Worm (Caenorhabditis elegans) whole organism, L4 larva: ENCODE results near the gene math-7.

ENCODE experiments used
- F10B5.3 ChIP-seq: sonication (generic microtip); optimal IDR thresholded peaks from 2 replicates; lab custom pipeline; 2016; ENCODE audit warnings: mild to moderate bottlenecking, missing genetic modification characterization, missing compliant biosample characterization
- ama-1 ChIP-seq: fragments of 150-350 bp; optimal IDR thresholded peaks from 2 replicates; lab custom pipeline; 2014; ENCODE audit warnings: inconsistent platforms, mixed read lengths
- ceh-32 ChIP-seq: sonication (generic microtip); optimal IDR thresholded peaks from 2 replicates; lab custom pipeline; 2016; ENCODE audit warnings: mild to moderate bottlenecking, missing genetic modification characterization, missing compliant biosample characterization; ENCODE audit not compliant: poor library complexity
- ceh-62 ChIP-seq: sonication (generic microtip); optimal IDR thresholded peaks from 2 replicates; lab custom pipeline; 2017; ENCODE audit warnings: missing biosample characterization, missing genetic modification characterization
- ces-1 ChIP-seq: fragments of 150-350 bp; sonication (generic microtip); optimal IDR thresholded peaks from 4 replicates; lab custom pipeline; 2014; ENCODE audit warnings: missing biosample characterization, missing genetic modification reagents, missing genetic modification characterization
- daf-12 ChIP-seq: fragments of 150-350 bp; optimal IDR thresholded peaks from 2 replicates; lab custom pipeline; 2014; ENCODE audit warnings: missing biosample characterization, missing genetic modification reagents, missing genetic modification characterization
- dmd-9 ChIP-seq: fragments of 200-800 bp; sonication (Bioruptor generic); IDR thresholded peaks from 2 replicates; pipeline ENCODE4 v1.3.6; 2022; ENCODE audit warnings: missing genetic modification reagents, missing genetic modification characterization, missing compliant biosample characterization
- dpl-1 ChIP-seq: fragments of 150-350 bp; optimal IDR thresholded peaks from 2 replicates; lab custom pipeline; 2014; ENCODE audit warnings: missing biosample characterization, missing genetic modification reagents, missing genetic modification characterization
- dve-1 ChIP-seq: sonication (generic microtip); optimal IDR thresholded peaks from 2 replicates; lab custom pipeline; 2017; ENCODE audit warnings: antibody characterized with exemption, mild to moderate bottlenecking, missing genetic modification characterization, missing compliant biosample characterization; ENCODE audit not compliant: insufficient read depth
- egl-27 ChIP-seq: sonication (generic microtip); optimal IDR thresholded peaks from 3 replicates; lab custom pipeline; 2017; ENCODE audit warnings: missing biosample characterization, missing genetic modification reagents, missing genetic modification characterization
- hif-1 ChIP-seq, 2 experiments: sonication (generic microtip); optimal IDR thresholded peaks; 2 replicates each; lab custom pipeline; 2016 to 2017; ENCODE audit warnings: missing compliant biosample characterization in 2 of 2, missing genetic modification characterization in 2 of 2, missing genetic modification reagents in 2 of 2, missing genotype in 2 of 2, mild to moderate bottlenecking in 1 of 2
- hlh-11 ChIP-seq: fragments of 200-800 bp; sonication (Bioruptor generic); optimal IDR thresholded peaks from 2 replicates; lab custom pipeline; 2018; ENCODE audit warnings: mild to moderate bottlenecking, missing genetic modification characterization, missing compliant biosample characterization
- hmg-1.1 ChIP-seq: fragments of 200-800 bp; sonication (Bioruptor generic); IDR thresholded peaks from 2 replicates; pipeline ENCODE4 v1.3.6; 2022; ENCODE audit warnings: missing genetic modification reagents, missing genetic modification characterization, missing compliant biosample characterization
- lin-15B ChIP-seq: fragments of 150-350 bp; sonication (generic microtip); optimal IDR thresholded peaks from 3 replicates; lab custom pipeline; 2014; ENCODE audit warnings: missing biosample characterization, missing genetic modification characterization
- lin-38 ChIP-seq: fragments of 200-800 bp; sonication (Bioruptor generic); IDR thresholded peaks from 2 replicates; pipeline ENCODE4 v1.3.6; 2022; ENCODE audit warnings: missing genetic modification reagents, missing genetic modification characterization, missing compliant biosample characterization
- lir-3 ChIP-seq: sonication (generic microtip); optimal IDR thresholded peaks from 2 replicates; lab custom pipeline; 2016; ENCODE audit warnings: mild to moderate bottlenecking, missing genetic modification characterization, missing compliant biosample characterization
- lsy-2 ChIP-seq, 2 experiments: fragments of 150-350 bp in 1 of 2; sonication (generic microtip) in 1 of 2; optimal IDR thresholded peaks; 2 replicates each; lab custom pipeline; 2014 to 2017; ENCODE audit warnings: missing biosample characterization in 2 of 2, missing genetic modification characterization in 2 of 2
- madf-9 ChIP-seq: fragments of 200-800 bp; sonication (Bioruptor generic); conservative IDR thresholded peaks from 2 replicates; pipeline ENCODE4 v1.3.6; 2022; ENCODE audit warnings: missing genetic modification reagents, missing genetic modification characterization, missing compliant biosample characterization
- mdt-29 ChIP-seq: fragments of 200-800 bp; sonication (Bioruptor generic); IDR thresholded peaks from 2 replicates; pipeline ENCODE4 v1.3.6; 2022; ENCODE audit warnings: missing genetic modification reagents, missing genetic modification characterization, missing compliant biosample characterization
- mxl-2 ChIP-seq: fragments of 200-800 bp; sonication (Bioruptor generic); conservative IDR thresholded peaks from 2 replicates; pipeline ENCODE4 v1.3.6; 2022; ENCODE audit warnings: missing genetic modification reagents, missing genetic modification characterization, missing compliant biosample characterization
- mxl-3 ChIP-seq: fragments of 200-800 bp; sonication (Bioruptor generic); optimal IDR thresholded peaks from 2 replicates; lab custom pipeline; 2018; ENCODE audit warnings: mild to moderate bottlenecking, missing genetic modification characterization, missing compliant biosample characterization
- nhr-10 ChIP-seq: fragments of 150-350 bp; optimal IDR thresholded peaks from 2 replicates; lab custom pipeline; 2014; ENCODE audit warnings: missing biosample characterization, missing genetic modification characterization
- nhr-102 ChIP-seq: sonication (generic microtip); optimal IDR thresholded peaks from 2 replicates; lab custom pipeline; 2016; ENCODE audit warnings: mild to moderate bottlenecking, missing genetic modification characterization, moderate library complexity, missing compliant biosample characterization
- nhr-41 ChIP-seq: fragments of 200-800 bp; sonication (Bioruptor generic); IDR thresholded peaks from 2 replicates; pipeline ENCODE4 v1.3.6; 2022; ENCODE audit warnings: missing genetic modification reagents, missing genetic modification characterization, missing compliant biosample characterization
- nhr-6 ChIP-seq: fragments of 150-350 bp; optimal IDR thresholded peaks from 2 replicates; lab custom pipeline; 2014; ENCODE audit warnings: missing biosample characterization, missing genetic modification characterization
- pha-4 ChIP-seq, 2 experiments: fragments of 150-350 bp in 1 of 2; fragments of 200-800 bp in 1 of 2; sonication (Bioruptor generic) in 1 of 2; IDR thresholded peaks in 1 of 2; optimal IDR thresholded peaks in 1 of 2; 2 replicates each; pipeline versions ENCODE4 v1.3.6 to Lab custom; 2014 to 2022; ENCODE audit warnings: missing genetic modification characterization in 2 of 2, missing genetic modification reagents in 2 of 2, missing biosample characterization in 1 of 2, missing compliant biosample characterization in 1 of 2
- php-3 ChIP-seq: fragments of 200-800 bp; sonication (Bioruptor generic); IDR thresholded peaks from 2 replicates; pipeline ENCODE4 v1.3.6; 2022; ENCODE audit warnings: missing genetic modification reagents, missing genetic modification characterization, missing compliant biosample characterization
- rbr-2 ChIP-seq: sonication (generic microtip); optimal IDR thresholded peaks from 2 replicates; lab custom pipeline; 2016; ENCODE audit warnings: missing genotype, missing genetic modification characterization, missing compliant biosample characterization
- saeg-2 ChIP-seq: fragments of 200-800 bp; sonication (Bioruptor generic); IDR thresholded peaks from 2 replicates; pipeline ENCODE4 v1.3.6; 2022; ENCODE audit warnings: missing genetic modification reagents, missing genetic modification characterization, missing compliant biosample characterization
- set-16 ChIP-seq: fragments of 200-800 bp; sonication (Bioruptor generic); IDR thresholded peaks from 2 replicates; pipeline ENCODE4 v1.3.6; 2022; ENCODE audit warnings: missing genetic modification reagents, missing genetic modification characterization, missing compliant biosample characterization
- snpc-1.2 ChIP-seq: fragments of 200-800 bp; sonication (Bioruptor generic); IDR thresholded peaks from 2 replicates; pipeline ENCODE4 v1.3.6; 2022; ENCODE audit warnings: missing genetic modification reagents, missing genetic modification characterization, missing compliant biosample characterization
- snpc-4 ChIP-seq: fragments of 150-350 bp; optimal IDR thresholded peaks from 2 replicates; lab custom pipeline; 2014; ENCODE audit warnings: missing biosample characterization, missing genetic modification characterization
- spr-3 ChIP-seq: fragments of 200-800 bp; sonication (Bioruptor generic); optimal IDR thresholded peaks from 2 replicates; lab custom pipeline; 2018; ENCODE audit warnings: mild to moderate bottlenecking, missing genetic modification characterization, missing compliant biosample characterization
- tag-97 ChIP-seq: fragments of 200-800 bp; sonication (Bioruptor generic); IDR thresholded peaks from 2 replicates; pipeline ENCODE4 v1.3.6; 2022; ENCODE audit warnings: missing genetic modification characterization, missing compliant biosample characterization
- unc-130 ChIP-seq: sonication (generic microtip); optimal IDR thresholded peaks from 2 replicates; lab custom pipeline; 2016; ENCODE audit warnings: missing genetic modification reagents, missing genetic modification characterization, missing compliant biosample characterization
- unc-39 ChIP-seq: sonication (generic microtip); optimal IDR thresholded peaks from 2 replicates; lab custom pipeline; 2017; ENCODE audit warnings: missing biosample characterization, missing genetic modification characterization
- unc-62 ChIP-seq, 3 experiments: fragments of 150-350 bp in 1 of 3; sonication (generic microtip); optimal IDR thresholded peaks in 2 of 3; peaks in 1 of 3; 1 replicate in 1 of 3; 2 replicates in 2 of 3; lab custom pipeline; 2014 to 2017; ENCODE audit warnings: missing biosample characterization in 3 of 3, missing genetic modification characterization in 3 of 3, missing genetic modification reagents in 3 of 3, missing genotype in 1 of 3
- zag-1 ChIP-seq: fragments of 150-350 bp; optimal IDR thresholded peaks from 2 replicates; lab custom pipeline; 2014; ENCODE audit warnings: missing biosample characterization, missing genetic modification characterization
- zfp-2 ChIP-seq: sonication (generic microtip); optimal IDR thresholded peaks from 2 replicates; lab custom pipeline; 2016; ENCODE audit warnings: mild to moderate bottlenecking, missing genetic modification characterization, missing compliant biosample characterization
- zip-11 ChIP-seq: fragments of 200-800 bp; sonication (Bioruptor generic); IDR thresholded peaks from 2 replicates; pipeline ENCODE4 v1.3.6; 2022; ENCODE audit warnings: missing genetic modification characterization, missing compliant biosample characterization
- zip-2 ChIP-seq: fragments of 150-350 bp; optimal IDR thresholded peaks from 2 replicates; lab custom pipeline; 2014; ENCODE audit warnings: missing biosample characterization, missing genetic modification characterization

math-7 gene

DNA sequence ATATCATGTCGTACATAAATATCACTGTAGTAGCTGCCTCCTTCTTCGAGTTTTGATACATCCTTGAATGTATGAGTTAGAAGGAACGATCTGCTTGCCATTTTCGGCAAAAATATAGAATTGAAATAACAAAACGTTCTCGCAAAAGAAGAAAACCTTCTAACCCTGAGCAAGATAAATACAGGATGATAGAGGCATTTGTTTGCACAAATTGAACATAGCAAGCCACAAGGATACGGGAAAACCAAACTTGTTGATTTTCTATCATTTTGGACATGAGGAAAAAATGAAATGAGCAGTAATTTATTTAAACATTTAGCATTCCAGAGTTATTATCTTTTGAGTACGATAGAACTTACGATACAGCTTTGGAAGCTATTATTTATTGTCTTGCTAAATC is 2.8 kb upstream of the math-7 start, which contains the start of gene math-8:
math-8 (minus strand) TSS at position 101 of the 400 bp plus-strand sequence.
- TF ChIP-seq nhr-10 (tag; lab: Kevin White, UChicago) (no peak), lin-38 (GFP tag; lab: Robert Waterston, UW) (no peak), zip-11 (GFP tag; lab: Robert Waterston, UW) (no peak), hif-1 (tag; optimal IDR thresholded peaks at IDR 0.05; lab: Kevin White, UChicago) (no peak), ceh-32 (tag; lab: Kevin White, UChicago) (no peak), ceh-62 (tag; lab: Kevin White, UChicago) (no peak), lin-15B (no peak), dmd-9 (no peak), daf-12 (no peak), snpc-4 (no peak)

DNA sequence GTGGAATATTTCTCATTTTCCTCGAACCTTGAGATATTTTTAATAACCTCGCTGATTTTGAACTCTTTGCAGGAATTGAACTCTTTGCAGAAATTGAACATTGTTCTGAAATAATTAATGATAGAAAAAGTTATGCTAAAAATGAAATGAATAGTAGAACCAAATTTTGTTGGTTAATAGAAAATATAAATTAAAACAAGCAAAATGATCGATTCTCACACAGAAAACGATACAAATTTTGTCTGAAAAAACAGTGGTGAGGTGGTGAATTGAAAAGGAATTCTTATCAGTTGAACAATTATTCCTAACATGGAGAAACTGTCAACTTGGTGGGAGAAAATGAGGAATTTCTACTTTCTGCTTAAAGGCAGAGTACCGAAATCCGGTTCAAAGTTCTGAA is 1.6 kb downstream of the math-7 start, which contains the start of gene math-6:
math-6 (minus strand) TSS at position 101 of the 400 bp plus-strand sequence.
- no peak for TF ChIP-seq ama-1
- TF ChIP-seq mdt-29 (GFP tag; lab: Robert Waterston, UW): no peak
- no peak for TF ChIP-seq hlh-11 (tag; lab: Kevin White, UChicago)
- no peak for TF ChIP-seq tag-97 (GFP tag; lab: Robert Waterston, UW)
- no peak for TF ChIP-seq madf-9 (GFP tag; lab: Robert Waterston, UW)
- no peak for TF ChIP-seq pha-4 (GFP tag; IDR thresholded peaks at IDR 0.05; lab: Robert Waterston, UW)
- TF ChIP-seq pha-4 (tag; optimal IDR thresholded peaks at IDR 0.05; lab: Kevin White, UChicago): no peak
- TF ChIP-seq nhr-41: no peak
- TF ChIP-seq daf-12: no peak
- no peak for TF ChIP-seq hmg-1.1
- TF ChIP-seq dpl-1: no peak
- TF ChIP-seq snpc-1.2: no peak
- no peak for TF ChIP-seq spr-3 (GFP tag; lab: Kevin White, UChicago)
- TF ChIP-seq, all 104 proteins: peak for 0

DNA sequence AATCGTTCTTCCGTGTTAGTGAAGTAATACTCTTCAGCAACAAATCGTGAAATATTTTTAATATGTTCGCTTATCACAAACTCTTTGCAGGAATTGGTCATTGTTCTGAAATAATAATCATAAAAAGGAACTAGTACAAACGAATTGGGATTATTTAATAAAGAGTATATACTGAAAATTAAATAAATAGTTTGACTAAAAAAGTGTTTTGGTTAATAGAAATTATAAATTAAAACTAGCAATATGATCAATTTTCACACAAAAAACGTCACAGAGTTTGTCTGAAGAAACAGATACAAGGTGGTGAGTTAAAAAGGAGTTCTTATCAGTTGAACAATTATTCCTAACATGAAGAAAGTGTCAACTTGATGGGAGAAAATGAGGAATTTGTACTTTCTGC is 3.6 kb downstream of the math-7 start, which contains the start of gene math-5:
math-5 (minus strand) TSS at position 101 of the 400 bp plus-strand sequence.
- no peak for TF ChIP-seq set-16 (GFP tag; lab: Robert Waterston, UW)
- TF ChIP-seq mxl-2 (GFP tag; lab: Robert Waterston, UW): no peak
- no peak for TF ChIP-seq unc-62 (GFP tag; optimal IDR thresholded peaks at IDR 0.05 in 1 of 2; lab: Kevin White, UChicago)
- TF ChIP-seq unc-62 (tag; optimal IDR thresholded peaks at IDR 0.05; lab: Kevin White, UChicago): no peak
- TF ChIP-seq zip-11 (GFP tag; lab: Robert Waterston, UW): no peak
- no peak for TF ChIP-seq mxl-3 (GFP tag; lab: Kevin White, UChicago)
- no peak for TF ChIP-seq saeg-2
- no peak for TF ChIP-seq pha-4 (GFP tag; IDR thresholded peaks at IDR 0.05; lab: Robert Waterston, UW)
- TF ChIP-seq pha-4 (tag; optimal IDR thresholded peaks at IDR 0.05; lab: Kevin White, UChicago): no peak
- TF ChIP-seq dmd-9: no peak
- no peak for TF ChIP-seq nhr-41
- no peak for TF ChIP-seq dve-1 (tag; lab: Kevin White, UChicago)
- TF ChIP-seq php-3 (GFP tag; lab: Robert Waterston, UW): no peak
- TF ChIP-seq, all 104 proteins: peak for 0

DNA sequence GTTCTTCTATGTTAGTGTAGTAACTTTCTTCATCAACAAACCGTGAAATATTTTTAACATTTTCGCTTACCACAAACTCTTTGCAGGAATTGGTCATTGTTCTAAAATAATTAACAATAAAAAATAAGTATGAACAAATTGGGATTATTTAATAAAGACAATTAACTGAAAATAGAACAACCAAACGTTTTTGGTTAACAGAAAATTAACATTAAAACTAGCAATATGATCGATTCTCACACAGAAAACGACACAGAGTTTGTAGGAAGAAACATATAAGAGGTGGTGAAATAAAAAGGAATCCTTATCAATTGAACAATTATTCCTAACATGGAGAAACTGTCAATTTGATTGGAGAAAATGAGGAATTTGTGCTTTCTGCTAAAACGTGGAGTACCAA is 7.6 kb downstream of the math-7 start, which contains the start of gene math-16:
math-16 (minus strand) TSS at position 101 of the 400 bp plus-strand sequence.
- TF ChIP-seq zip-2 (no peak), unc-39 (tag; lab: Kevin White, UChicago) (no peak), egl-27 (tag; lab: Kevin White, UChicago) (no peak), nhr-6 (no peak), lir-3 (tag; lab: Kevin White, UChicago) (no peak), rbr-2 (no peak), nhr-102 (tag; lab: Kevin White, UChicago) (no peak), zfp-2 (tag; lab: Kevin White, UChicago) (no peak), lsy-2 (tag; optimal IDR thresholded peaks at IDR 0.05; lab: Kevin White, UChicago) (no peak), zag-1 (tag; lab: Kevin White, UChicago) (no peak), ces-1 (no peak), F10B5.3 (tag; lab: Kevin White, UChicago) (no peak), unc-130 (GFP tag; lab: Kevin White, UChicago) (no peak), madf-9 (GFP tag; lab: Robert Waterston, UW) (no peak)
- TF ChIP-seq, all 104 proteins: peak for 0
